Worm (Caenorhabditis elegans): ENCODE data around the gene str-114.

Gene str-114

ce11 chrV:3670499-3670898 is 20.9 kb downstream of the str-114 start, which contains the start of gene Y39H10B.3:
Y39H10B.3 (plus strand) TSS chrV:3670799.
- TF ChIP-seq nfya-1 (tag; optimal IDR thresholded peaks at IDR 0.05; ENCODE audit: insufficient read depth) (no peak), hmg-11 (tag; optimal IDR thresholded peaks at IDR 0.05) (no peak), mml-1 (tag; optimal IDR thresholded peaks at IDR 0.05) (no peak), mdl-1 (tag; optimal IDR thresholded peaks at IDR 0.05) (no peak), lin-15B (tag; optimal IDR thresholded peaks at IDR 0.05) (no peak), ceh-82 (tag; optimal IDR thresholded peaks at IDR 0.05) (no peak), snpc-4 (tag; optimal IDR thresholded peaks at IDR 0.05) (no peak), ama-1 (optimal IDR thresholded peaks at IDR 0.05) (no peak), nhr-12 (tag; optimal IDR thresholded peaks at IDR 0.05) (no peak), unc-62 (GFP tag; optimal IDR thresholded peaks at IDR 0.05) (no peak), eor-1 (tag; optimal IDR thresholded peaks at IDR 0.05) (no peak), pha-4 (tag; optimal IDR thresholded peaks at IDR 0.05) (no peak), egl-5 (tag; optimal IDR thresholded peaks at IDR 0.05) (no peak), ztf-4 (tag; optimal IDR thresholded peaks at IDR 0.05) (no peak), R02D3.7 (tag; optimal IDR thresholded peaks at IDR 0.05) (no peak), jun-1 (tag; optimal IDR thresholded peaks at IDR 0.05) (no peak)

- TF ChIP-seq unc-62 (GFP tag; optimal IDR thresholded peaks at IDR 0.05) (no peak), jun-1 (tag; optimal IDR thresholded peaks at IDR 0.05) (no peak), ceh-82 (tag; optimal IDR thresholded peaks at IDR 0.05) (no peak), hmg-11 (tag; optimal IDR thresholded peaks at IDR 0.05) (no peak), sea-2 (GFP tag; optimal IDR thresholded peaks at IDR 0.05) (no peak), elt-2 (tag; optimal IDR thresholded peaks at IDR 0.05) (no peak), ztf-11 (tag; optimal IDR thresholded peaks at IDR 0.05) (no peak), ceh-28 (tag; optimal IDR thresholded peaks at IDR 0.05) (no peak), eor-1 (tag; optimal IDR thresholded peaks at IDR 0.05) (no peak), nhr-25 (tag; optimal IDR thresholded peaks at IDR 0.05) (no peak), mml-1 (tag; optimal IDR thresholded peaks at IDR 0.05) (no peak), skn-1 (tag; optimal IDR thresholded peaks at IDR 0.05) (no peak), nhr-77 (tag; optimal IDR thresholded peaks at IDR 0.05) (no peak)
These were observed 23.5 kb downstream of the str-114 start, which contains the start of gene pals-33 for ce11 chrV:3673080-3673479. pals-33 (plus strand) TSS chrV:3673380.

DNA sequence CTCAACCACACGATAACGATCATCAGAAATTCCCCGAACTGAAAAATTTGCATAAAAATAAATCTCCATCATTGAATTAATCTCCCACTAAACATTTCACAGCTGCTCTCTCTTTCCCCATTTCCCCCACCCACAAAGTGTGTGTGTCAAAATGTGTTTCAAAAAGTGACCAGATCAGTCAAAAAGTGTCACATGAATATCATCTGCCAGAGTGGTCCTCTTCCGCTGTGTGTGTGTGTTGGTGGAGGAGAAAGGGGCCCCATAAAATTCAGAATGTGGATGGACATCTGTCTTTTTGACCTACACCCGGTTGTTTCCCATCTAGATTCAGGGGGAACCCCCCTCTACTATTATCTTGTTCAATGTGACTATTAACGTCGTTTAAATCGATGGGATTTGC is 27.6 kb downstream of the str-114 start:
- TF ChIP-seq nhr-12 (tag; optimal IDR thresholded peaks at IDR 0.05), result no peak
- TF ChIP-seq elt-2 (tag; optimal IDR thresholded peaks at IDR 0.05), result no peak
- TF ChIP-seq zag-1 (tag; optimal IDR thresholded peaks at IDR 0.05), result no peak
- no peak for TF ChIP-seq nhr-237 (tag; optimal IDR thresholded peaks at IDR 0.05)
- no peak for TF ChIP-seq nhr-43 (tag; optimal IDR thresholded peaks at IDR 0.05; ENCODE audit: poor library complexity, severe bottlenecking)
- no peak for TF ChIP-seq mml-1 (tag; optimal IDR thresholded peaks at IDR 0.05)
- no peak for TF ChIP-seq nhr-67 (tag; optimal IDR thresholded peaks at IDR 0.05)
- no peak for TF ChIP-seq nhr-11 (tag; optimal IDR thresholded peaks at IDR 0.05)
- peak; percentile 97 for TF ChIP-seq egl-5 (tag; optimal IDR thresholded peaks at IDR 0.05)
- peak; percentile 29 for TF ChIP-seq nfya-1 (tag; optimal IDR thresholded peaks at IDR 0.05; ENCODE audit: insufficient read depth)
- TF ChIP-seq ztf-4 (tag; optimal IDR thresholded peaks at IDR 0.05), result no peak
- TF ChIP-seq mdl-1 (tag; optimal IDR thresholded peaks at IDR 0.05), result no peak
- TF ChIP-seq ceh-9 (tag; optimal IDR thresholded peaks at IDR 0.05), result no peak
- peak; percentile 38 for TF ChIP-seq lin-39 (tag; optimal IDR thresholded peaks at IDR 0.05)
- no peak for TF ChIP-seq ztf-11 (tag; optimal IDR thresholded peaks at IDR 0.05)

ce11 chrV:3678513-3678912 is 28.9 kb downstream of the str-114 start:
- no peak for TF ChIP-seq aly-2 (tag; optimal IDR thresholded peaks at IDR 0.05)
- TF ChIP-seq ZK546.5 (tag; optimal IDR thresholded peaks at IDR 0.05), result no peak
- no peak for TF ChIP-seq lsy-12 (tag; optimal IDR thresholded peaks at IDR 0.05)
- peak; percentile 73 for TF ChIP-seq nfya-1 (tag; optimal IDR thresholded peaks at IDR 0.05; ENCODE audit: insufficient read depth)
- no peak for TF ChIP-seq nhr-76 (tag; optimal IDR thresholded peaks at IDR 0.05)
- TF ChIP-seq skn-1 (tag; optimal IDR thresholded peaks at IDR 0.05), result no peak
- no peak for TF ChIP-seq nhr-11 (tag; optimal IDR thresholded peaks at IDR 0.05)

DNA sequence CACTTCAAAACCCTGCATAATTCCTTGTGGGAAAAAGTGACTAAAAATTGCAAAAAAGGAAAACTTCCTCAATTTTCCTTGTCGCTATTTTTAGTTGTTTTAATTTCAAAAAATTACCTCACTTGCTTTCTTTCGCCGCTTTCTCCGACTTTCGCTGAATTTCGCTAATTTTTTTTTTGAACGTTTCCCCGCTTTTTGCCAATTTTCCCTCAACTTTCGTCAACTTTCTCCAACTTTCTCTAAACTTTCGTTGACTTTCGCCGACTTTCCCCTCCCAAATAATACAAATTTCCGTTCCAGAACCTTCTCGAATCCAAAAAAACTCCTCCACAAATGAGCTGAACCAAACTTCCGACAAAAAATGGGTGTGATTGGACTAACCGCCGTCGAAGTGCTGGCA is 33.0 kb downstream of the str-114 start, which contains the start of gene W08A12.3:
TSS of gene W08A12.3 (plus strand) at position 301 of the 400 bp plus-strand sequence.
- TF ChIP-seq nhr-25 (tag; optimal IDR thresholded peaks at IDR 0.05), result no peak
- TF ChIP-seq fkh-2 (tag; optimal IDR thresholded peaks at IDR 0.05), result no peak
- TF ChIP-seq unc-62 (GFP tag; optimal IDR thresholded peaks at IDR 0.05), result no peak
- no peak for TF ChIP-seq fkh-10 (GFP tag; optimal IDR thresholded peaks at IDR 0.05)
- no peak for TF ChIP-seq snpc-4 (tag; optimal IDR thresholded peaks at IDR 0.05)
- no peak for TF ChIP-seq nhr-11 (tag; optimal IDR thresholded peaks at IDR 0.05)
- no peak for TF ChIP-seq nhr-77 (tag; optimal IDR thresholded peaks at IDR 0.05)
- no peak for TF ChIP-seq nhr-28 (tag; optimal IDR thresholded peaks at IDR 0.05)
- TF ChIP-seq fos-1 (tag; optimal IDR thresholded peaks at IDR 0.05), result no peak
- no peak for TF ChIP-seq ztf-11 (tag; optimal IDR thresholded peaks at IDR 0.05)
- TF ChIP-seq tbx-2 (tag; optimal IDR thresholded peaks at IDR 0.05), result no peak
- TF ChIP-seq unc-39 (tag; optimal IDR thresholded peaks at IDR 0.05), result no peak
- no peak for TF ChIP-seq ceh-9 (tag; optimal IDR thresholded peaks at IDR 0.05)

Measured in whole organism, L3 larva.